Worm (Caenorhabditis elegans) whole organism, L2 larva: ENCODE results near the gene hpo-31.

Source experiments
- ceh-16 ChIP-seq: fragments of 150-350 bp; optimal IDR thresholded peaks from 2 replicates; lab custom pipeline; 2014; ENCODE audit warnings: missing biosample characterization, missing genetic modification characterization
- elt-3 ChIP-seq: sonication (generic microtip); optimal IDR thresholded peaks from 2 replicates; lab custom pipeline; 2017; ENCODE audit warnings: missing biosample characterization, missing genetic modification characterization
- lsy-2 ChIP-seq, 2 experiments: fragments of 150-350 bp in 1 of 2; sonication (generic microtip) in 1 of 2; optimal IDR thresholded peaks; 2 replicates each; lab custom pipeline; 2014 to 2017; ENCODE audit warnings: missing biosample characterization in 2 of 2, missing genetic modification characterization in 2 of 2
- peb-1 ChIP-seq: fragments of 150-350 bp; optimal IDR thresholded peaks from 2 replicates; lab custom pipeline; 2014; ENCODE audit warnings: missing biosample characterization, missing genetic modification characterization
- zag-1 ChIP-seq: fragments of 150-350 bp; optimal IDR thresholded peaks from 2 replicates; lab custom pipeline; 2014; ENCODE audit warnings: missing biosample characterization, missing genetic modification characterization

ce11 chrV:13787948-13788681 is 34.7 kb upstream of the hpo-31 start:
- TF ChIP-seq elt-3 (tag; lab: Kevin White, UChicago) (no peak), lsy-2 (tag; optimal IDR thresholded peaks at IDR 0.05; lab: Kevin White, UChicago) (no peak), ceh-16 (no peak), zag-1 (tag; lab: Kevin White, UChicago) (no peak), peb-1 (no peak)
